Worm (Caenorhabditis elegans) whole organism, mixed stage, embryonic: ENCODE data around the gene K08E7.4.

Experiments
- M03D4.4 ChIP-seq: sonication (generic microtip); optimal IDR thresholded peaks from 2 replicates; lab custom pipeline; 2017; ENCODE audit warnings: mild to moderate bottlenecking, missing genetic modification characterization, missing compliant biosample characterization
- bed-3 ChIP-seq: fragments of 200-800 bp; sonication (Bioruptor generic); optimal IDR thresholded peaks from 3 replicates; lab custom pipeline; 2018; ENCODE audit warnings: mild to moderate bottlenecking, missing genetic modification characterization, moderate library complexity, missing compliant biosample characterization
- blmp-1 ChIP-seq: fragments of 150-350 bp; optimal IDR thresholded peaks from 2 replicates; lab custom pipeline; 2014; ENCODE audit warnings: missing biosample characterization, missing genetic modification characterization
- ceh-39 ChIP-seq: fragments of 150-350 bp; optimal IDR thresholded peaks from 2 replicates; lab custom pipeline; 2014; ENCODE audit warnings: missing biosample characterization, missing genetic modification characterization
- ceh-43 ChIP-seq: fragments of 200-800 bp; sonication (Bioruptor generic); optimal IDR thresholded peaks from 2 replicates; lab custom pipeline; 2018; ENCODE audit warnings: mild to moderate bottlenecking, missing genetic modification characterization, moderate library complexity, missing compliant biosample characterization
- ceh-83 ChIP-seq: fragments of 200-800 bp; sonication (Bioruptor generic); optimal IDR thresholded peaks from 2 replicates; lab custom pipeline; 2018; ENCODE audit warnings: mild to moderate bottlenecking, missing genetic modification characterization, missing compliant biosample characterization
- ces-1 ChIP-seq: fragments of 150-350 bp; optimal IDR thresholded peaks from 2 replicates; lab custom pipeline; 2014; ENCODE audit warnings: missing biosample characterization, missing genetic modification reagents, missing genetic modification characterization
- cnd-1 ChIP-seq: fragments of 200-800 bp; sonication (Bioruptor generic); optimal IDR thresholded peaks from 2 replicates; lab custom pipeline; 2018; ENCODE audit warnings: mild to moderate bottlenecking, missing genetic modification characterization, missing compliant biosample characterization
- drap-1 ChIP-seq: fragments of 200-800 bp; sonication (Bioruptor generic); optimal IDR thresholded peaks from 3 replicates; lab custom pipeline; 2018; ENCODE audit warnings: mild to moderate bottlenecking, missing genetic modification characterization, missing compliant biosample characterization
- elt-1 ChIP-seq: sonication (generic microtip); optimal IDR thresholded peaks from 2 replicates; lab custom pipeline; 2017; ENCODE audit warnings: missing genetic modification characterization, mild to moderate bottlenecking, missing compliant biosample characterization, antibody characterized with exemption, moderate library complexity, borderline replicate concordance; ENCODE audit not compliant: insufficient read depth
- elt-3 ChIP-seq: fragments of 150-350 bp; optimal IDR thresholded peaks from 2 replicates; lab custom pipeline; 2014; ENCODE audit warnings: missing biosample characterization, missing genetic modification characterization
- flh-1 ChIP-seq: fragments of 200-800 bp; sonication (Bioruptor generic); optimal IDR thresholded peaks from 2 replicates; lab custom pipeline; 2018; ENCODE audit warnings: mild to moderate bottlenecking, missing genetic modification characterization, moderate library complexity, missing compliant biosample characterization
- ham-2 ChIP-seq: fragments of 200-800 bp; sonication (Bioruptor generic); optimal IDR thresholded peaks from 2 replicates; lab custom pipeline; 2018; ENCODE audit warnings: mild to moderate bottlenecking, missing genetic modification characterization, missing compliant biosample characterization
- hlh-1 ChIP-seq: fragments of 150-350 bp; optimal IDR thresholded peaks from 2 replicates; lab custom pipeline; 2014; ENCODE audit warnings: missing biosample characterization, missing genetic modification reagents, missing genetic modification characterization
- lin-13 ChIP-seq: fragments of 150-350 bp; optimal IDR thresholded peaks from 2 replicates; lab custom pipeline; 2014; ENCODE audit warnings: missing biosample characterization, missing genetic modification characterization
- lin-32 ChIP-seq: fragments of 200-800 bp; sonication (Bioruptor generic); optimal IDR thresholded peaks from 2 replicates; lab custom pipeline; 2018; ENCODE audit warnings: mild to moderate bottlenecking, missing genetic modification characterization, missing compliant biosample characterization
- lsy-2 ChIP-seq: fragments of 150-350 bp; optimal IDR thresholded peaks from 2 replicates; lab custom pipeline; 2014; ENCODE audit warnings: missing biosample characterization, missing genetic modification characterization
- mab-5 ChIP-seq: fragments of 150-350 bp; optimal IDR thresholded peaks from 2 replicates; lab custom pipeline; 2014; ENCODE audit warnings: missing biosample characterization, missing genetic modification characterization
- mep-1 ChIP-seq: fragments of 150-350 bp; optimal IDR thresholded peaks from 2 replicates; lab custom pipeline; 2017; ENCODE audit warnings: missing biosample characterization, missing genetic modification reagents, missing genetic modification characterization, inconsistent platforms
- mls-2 ChIP-seq: sonication (generic microtip); optimal IDR thresholded peaks from 2 replicates; lab custom pipeline; 2016; ENCODE audit warnings: mild to moderate bottlenecking, missing genetic modification characterization, moderate library complexity, missing compliant biosample characterization
- nhr-12 ChIP-seq: fragments of 150-350 bp; optimal IDR thresholded peaks from 2 replicates; lab custom pipeline; 2014; ENCODE audit warnings: missing biosample characterization, missing genetic modification characterization
- nhr-2 ChIP-seq: fragments of 150-350 bp; optimal IDR thresholded peaks from 2 replicates; lab custom pipeline; 2014; ENCODE audit warnings: missing biosample characterization, missing genetic modification characterization
- nhr-237 ChIP-seq: fragments of 150-350 bp; optimal IDR thresholded peaks from 2 replicates; lab custom pipeline; 2014; ENCODE audit warnings: missing biosample characterization, missing genetic modification characterization
- nhr-28 ChIP-seq: fragments of 150-350 bp; optimal IDR thresholded peaks from 2 replicates; lab custom pipeline; 2014; ENCODE audit warnings: missing biosample characterization, missing genetic modification characterization
- nhr-76 ChIP-seq: sonication (generic microtip); optimal IDR thresholded peaks from 2 replicates; lab custom pipeline; 2017; ENCODE audit warnings: missing biosample characterization, missing genetic modification characterization
- pha-4 ChIP-seq: fragments of 150-350 bp; optimal IDR thresholded peaks from 2 replicates; lab custom pipeline; 2018; ENCODE audit warnings: missing biosample characterization, missing genetic modification reagents, missing genetic modification characterization
- sem-2 ChIP-seq: fragments of 200-800 bp; sonication (Bioruptor generic); optimal IDR thresholded peaks from 2 replicates; lab custom pipeline; 2018; ENCODE audit warnings: mild to moderate bottlenecking, missing genetic modification characterization, missing compliant biosample characterization
- snpc-4 ChIP-seq: fragments of 150-350 bp; optimal IDR thresholded peaks from 2 replicates; lab custom pipeline; 2014; ENCODE audit warnings: missing biosample characterization, missing genetic modification characterization
- sptf-1 ChIP-seq: sonication (generic microtip); optimal IDR thresholded peaks from 2 replicates; lab custom pipeline; 2017; ENCODE audit warnings: mild to moderate bottlenecking, missing genetic modification characterization, moderate library complexity, missing compliant biosample characterization
- tbx-8 ChIP-seq: fragments of 200-800 bp; sonication (Bioruptor generic); optimal IDR thresholded peaks from 2 replicates; lab custom pipeline; 2018; ENCODE audit warnings: mild to moderate bottlenecking, missing genetic modification characterization, moderate library complexity, missing compliant biosample characterization
- unc-120 ChIP-seq: sonication (generic microtip); optimal IDR thresholded peaks from 2 replicates; lab custom pipeline; 2017; ENCODE audit warnings: missing genetic modification characterization, missing compliant biosample characterization; ENCODE audit not compliant: poor library complexity, severe bottlenecking
- unc-39 ChIP-seq: fragments of 150-350 bp; optimal IDR thresholded peaks from 2 replicates; lab custom pipeline; 2014; ENCODE audit warnings: missing biosample characterization, missing genetic modification characterization
- unc-62 ChIP-seq: fragments of 150-350 bp; optimal IDR thresholded peaks from 2 replicates; lab custom pipeline; 2014; ENCODE audit warnings: missing biosample characterization, missing genetic modification reagents, missing genetic modification characterization
- zip-8 ChIP-seq: fragments of 150-350 bp; optimal IDR thresholded peaks from 2 replicates; lab custom pipeline; 2014; ENCODE audit warnings: missing biosample characterization, missing genetic modification characterization
- ztf-11 ChIP-seq: fragments of 150-350 bp; optimal IDR thresholded peaks from 2 replicates; lab custom pipeline; 2014; ENCODE audit warnings: missing biosample characterization, missing genetic modification characterization

K08E7.4 gene

ce11 chrIV:12614624-12615023 lies 43.7 kb upstream of the K08E7.4 start, which contains the start of gene efa-6:
efa-6 (minus strand) TSS chrIV:12614724.
- no peak for TF ChIP-seq mls-2 (tag; lab: Kevin White, UChicago)
- no peak for TF ChIP-seq lin-13 (tag; lab: Kevin White, UChicago)
- TF ChIP-seq blmp-1 = no peak
- no peak for TF ChIP-seq sptf-1 (tag; lab: Kevin White, UChicago)
- TF ChIP-seq nhr-28 (tag; lab: Kevin White, UChicago) = no peak
- TF ChIP-seq unc-120 = no peak
- TF ChIP-seq ceh-39 (tag; lab: Kevin White, UChicago) = no peak
- TF ChIP-seq ztf-11 (tag; lab: Kevin White, UChicago) = no peak
- TF ChIP-seq ham-2 (GFP tag; lab: Kevin White, UChicago) = no peak
- TF ChIP-seq sem-2 (GFP tag; lab: Kevin White, UChicago) = no peak
- TF ChIP-seq tbx-8 (GFP tag; lab: Kevin White, UChicago) = no peak
- TF ChIP-seq lin-32 = no peak
- no peak for TF ChIP-seq M03D4.4 (tag; lab: Kevin White, UChicago)
- no peak for TF ChIP-seq snpc-4 (tag; lab: Kevin White, UChicago)
- TF ChIP-seq unc-62 (GFP tag; lab: Kevin White, UChicago) = no peak
- no peak for TF ChIP-seq mab-5 (tag; lab: Kevin White, UChicago)
- TF ChIP-seq cnd-1 = no peak

ce11 chrIV:12605401-12605800 lies 34.5 kb upstream of the K08E7.4 start, which contains the start of gene Y55D9A.2:
Y55D9A.2 (minus strand) TSS chrIV:12605431.
- TF ChIP-seq ceh-43 (GFP tag; lab: Kevin White, UChicago) (no peak), drap-1 (no peak), ces-1 (GFP tag; lab: Kevin White, UChicago) (peak; percentile 52), ceh-39 (tag; lab: Kevin White, UChicago) (peak; percentile 3), ham-2 (GFP tag; lab: Kevin White, UChicago) (no peak), sptf-1 (tag; lab: Kevin White, UChicago) (peak; percentile 2)

DNA sequence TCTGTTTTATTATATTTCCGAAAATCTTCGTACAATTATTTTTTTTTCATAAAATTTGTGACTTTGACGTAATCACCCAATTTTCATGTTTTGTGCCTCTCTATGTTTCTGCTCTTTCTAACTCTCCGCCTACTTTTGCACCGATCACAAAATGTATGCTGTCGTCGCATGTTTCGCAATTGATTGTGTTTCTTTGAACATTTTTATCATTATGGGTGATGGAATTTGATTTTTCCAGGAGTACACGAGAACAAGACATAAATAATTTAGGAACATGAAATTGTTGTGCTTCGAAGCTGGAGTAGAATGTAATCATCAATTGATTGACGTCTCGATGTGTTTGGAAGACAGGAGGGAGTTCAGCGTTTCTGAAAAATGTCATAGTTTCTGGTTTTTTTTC lies 30.0 kb upstream of the K08E7.4 start:
- TF ChIP-seq zip-8 (tag; lab: Kevin White, UChicago) (no peak), elt-1 (no peak)

- no peak for TF ChIP-seq ceh-43 (GFP tag; lab: Kevin White, UChicago)
- TF ChIP-seq ceh-83 (GFP tag; lab: Kevin White, UChicago) = no peak
- no peak for TF ChIP-seq mep-1 (tag; lab: Kevin White, UChicago)
- no peak for TF ChIP-seq elt-1
- no peak for TF ChIP-seq unc-120
- no peak for TF ChIP-seq lin-32
These were observed 28.2 kb upstream of the K08E7.4 start, which contains the start of gene pgp-1 for ce11 chrIV:12599158-12599557. pgp-1 (minus strand) TSS chrIV:12599169.

DNA sequence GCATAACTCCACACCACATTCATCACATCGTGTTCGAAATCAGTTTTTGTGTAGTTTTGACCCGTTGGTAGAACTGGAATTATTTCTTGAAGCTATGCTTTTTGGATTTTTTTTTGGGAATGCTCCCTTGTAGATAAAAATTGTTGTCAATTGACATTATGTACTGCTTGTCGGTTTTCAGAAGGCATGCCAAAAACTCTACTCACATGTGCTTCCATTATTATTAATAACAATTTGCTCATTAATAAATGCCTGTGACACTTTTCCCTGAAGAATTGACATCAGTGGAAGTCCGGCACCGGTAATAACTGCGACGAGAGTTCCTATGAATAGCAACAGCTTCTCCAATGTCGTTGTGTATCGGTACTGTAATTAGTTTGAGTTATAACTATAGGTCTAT lies 26.0 kb upstream of the K08E7.4 start:
- TF ChIP-seq bed-3 (no peak), sptf-1 (tag; lab: Kevin White, UChicago) (no peak), nhr-237 (no peak), ham-2 (GFP tag; lab: Kevin White, UChicago) (no peak), unc-62 (GFP tag; lab: Kevin White, UChicago) (no peak), sem-2 (GFP tag; lab: Kevin White, UChicago) (no peak), tbx-8 (GFP tag; lab: Kevin White, UChicago) (no peak), nhr-12 (tag; lab: Kevin White, UChicago) (no peak)
- TF ChIP-seq, all 35 proteins: peak for 0

- TF ChIP-seq mab-5 (tag; lab: Kevin White, UChicago) (no peak), bed-3 (peak; percentile 53), blmp-1 (no peak), ztf-11 (tag; lab: Kevin White, UChicago) (no peak), ceh-43 (GFP tag; lab: Kevin White, UChicago) (peak; percentile 48), unc-62 (GFP tag; lab: Kevin White, UChicago) (no peak), mls-2 (tag; lab: Kevin White, UChicago) (peak; percentile 80), nhr-12 (tag; lab: Kevin White, UChicago) (no peak), lin-32 (peak; percentile 65), unc-120 (peak; percentile 86), sem-2 (GFP tag; lab: Kevin White, UChicago) (peak; percentile 30), tbx-8 (GFP tag; lab: Kevin White, UChicago) (no peak), ham-2 (GFP tag; lab: Kevin White, UChicago) (peak; percentile 77), unc-39 (tag; lab: Kevin White, UChicago) (no peak), ces-1 (GFP tag; lab: Kevin White, UChicago) (no peak), mep-1 (tag; lab: Kevin White, UChicago) (peak; percentile 41), elt-3 (tag; lab: Kevin White, UChicago) (no peak), drap-1 (peak; percentile 82), lin-13 (tag; lab: Kevin White, UChicago) (no peak), nhr-237 (peak; percentile 18), sptf-1 (tag; lab: Kevin White, UChicago) (peak; percentile 84), cnd-1 (no peak), lsy-2 (tag; lab: Kevin White, UChicago) (no peak), ceh-39 (tag; lab: Kevin White, UChicago) (no peak), nhr-28 (tag; lab: Kevin White, UChicago) (no peak), hlh-1 (tag; lab: Kevin White, UChicago) (peak; percentile 32), ceh-83 (GFP tag; lab: Kevin White, UChicago) (peak; percentile 86), nhr-76 (no peak), snpc-4 (tag; lab: Kevin White, UChicago) (no peak), pha-4 (peak; percentile 12), elt-1 (no peak), nhr-2 (tag; lab: Kevin White, UChicago) (no peak), zip-8 (tag; lab: Kevin White, UChicago) (no peak), flh-1 (GFP tag; lab: Kevin White, UChicago) (peak; percentile 55)
These were observed 23.6 kb upstream of the K08E7.4 start for ce11 chrIV:12594574-12594973.
